Fruit fly (Drosophila melanogaster) whole organism, prepupa: ENCODE results near the gene CtBP.

Source experiments
- CG10631 ChIP-seq: fragments of 200-800 bp; sonication (Bioruptor generic); optimal IDR thresholded peaks from 2 replicates; lab custom pipeline; 2016; ENCODE audit warnings: missing biosample characterization, missing genetic modification characterization
- CG11762 ChIP-seq: fragments of 200-800 bp; sonication (Bioruptor generic); optimal IDR thresholded peaks from 3 replicates; lab custom pipeline; 2016; ENCODE audit warnings: missing biosample characterization, missing genetic modification characterization; ENCODE audit not compliant: insufficient read depth
- CG1621 ChIP-seq: fragments of 200-800 bp; sonication (Bioruptor generic); optimal IDR thresholded peaks from 3 replicates; lab custom pipeline; 2018; ENCODE audit warnings: missing biosample characterization, mild to moderate bottlenecking, missing genetic modification characterization
- CG6854 ChIP-seq: fragments of 200-800 bp; sonication (Bioruptor generic); optimal IDR thresholded peaks from 2 replicates; lab custom pipeline; 2017; ENCODE audit warnings: missing biosample characterization, mild to moderate bottlenecking, missing genetic modification characterization
- CG7368 ChIP-seq: fragments of 200-800 bp; sonication (Bioruptor generic); optimal IDR thresholded peaks from 3 replicates; lab custom pipeline; 2016; ENCODE audit warnings: missing biosample characterization, missing genetic modification characterization
- OdsH ChIP-seq: fragments of 200-800 bp; sonication (Bioruptor generic); optimal IDR thresholded peaks from 3 replicates; lab custom pipeline; 2016; ENCODE audit warnings: missing biosample characterization, missing genetic modification characterization
- Smox ChIP-seq: fragments of 200-800 bp; sonication (Bioruptor generic); optimal IDR thresholded peaks from 3 replicates; lab custom pipeline; 2016; ENCODE audit warnings: missing biosample characterization, missing genetic modification characterization
- Sox15 ChIP-seq: fragments of 200-800 bp; sonication (Bioruptor generic); optimal IDR thresholded peaks from 3 replicates; lab custom pipeline; 2016; ENCODE audit warnings: missing biosample characterization, missing genetic modification characterization
- achi ChIP-seq: fragments of 200-800 bp; sonication (Bioruptor generic); optimal IDR thresholded peaks from 3 replicates; lab custom pipeline; 2016; ENCODE audit warnings: missing biosample characterization, missing genetic modification characterization
- dsx ChIP-seq: fragments of 200-800 bp; optimal IDR thresholded peaks from 3 replicates; lab custom pipeline; 2019; ENCODE audit warnings: missing biosample characterization, mild to moderate bottlenecking, missing genetic modification characterization, moderate library complexity; ENCODE audit not compliant: poor library complexity, severe bottlenecking
- esn ChIP-seq: fragments of 200-800 bp; sonication (Bioruptor generic); optimal IDR thresholded peaks from 2 replicates; lab custom pipeline; 2016; ENCODE audit warnings: missing biosample characterization, mild to moderate bottlenecking, missing genetic modification characterization, moderate library complexity
- net ChIP-seq: fragments of 200-800 bp; sonication (Bioruptor generic); optimal IDR thresholded peaks from 3 replicates; lab custom pipeline; 2016; ENCODE audit warnings: missing biosample characterization, missing genetic modification characterization

dm6 chr3R:13018284-13018900 lies 6.9 kb downstream of the CtBP start:
- TF ChIP-seq OdsH (no peak), CG10631 (GFP tag; lab: Kevin White, UChicago) (no peak), CG1621 (tag; lab: Kevin White, UChicago) (no peak), CG6854 (GFP tag; lab: Kevin White, UChicago) (no peak), Sox15 (no peak), net (GFP tag; lab: Kevin White, UChicago) (no peak), achi (GFP tag; lab: Kevin White, UChicago) (no peak), esn (GFP tag; lab: Kevin White, UChicago) (no peak), CG11762 (no peak), Smox (GFP tag; lab: Kevin White, UChicago) (no peak), dsx (GFP tag; lab: Kevin White, UChicago) (no peak), CG7368 (GFP tag; lab: Kevin White, UChicago) (no peak)
